Worm (Caenorhabditis elegans) whole organism, L2 larva: ENCODE measurements around the gene fbxc-17.
A peak's percentile ranks its signal among the peaks of the same experiment; 100 is the strongest.
"Not testable (repeated sequence)": the region's sequence is repeated elsewhere in the genome, so short reads cannot be mapped to it uniquely, and the experiment has no call there.

ENCODE experiments used
- C34F6.9 ChIP-seq: fragments of 150-350 bp; optimal IDR thresholded peaks from 2 replicates; lab custom pipeline; 2014; ENCODE audit warnings: missing biosample characterization, missing genetic modification characterization
- F13H6.1 ChIP-seq: sonication (generic microtip); optimal IDR thresholded peaks from 2 replicates; lab custom pipeline; 2016; ENCODE audit warnings: missing genetic modification characterization, missing compliant biosample characterization
- R02D3.7 ChIP-seq: fragments of 150-350 bp; optimal IDR thresholded peaks from 2 replicates; lab custom pipeline; 2014; ENCODE audit warnings: missing biosample characterization, missing genetic modification characterization
- ZK546.5 ChIP-seq: sonication (generic microtip); optimal IDR thresholded peaks from 2 replicates; lab custom pipeline; 2017; ENCODE audit warnings: missing biosample characterization, missing genetic modification characterization
- alr-1 ChIP-seq: fragments of 150-350 bp; optimal IDR thresholded peaks from 2 replicates; lab custom pipeline; 2014; ENCODE audit warnings: missing biosample characterization, missing genetic modification characterization
- ama-1 ChIP-seq: fragments of 150-350 bp; optimal IDR thresholded peaks from 2 replicates; lab custom pipeline; 2018; ENCODE audit warnings: inconsistent platforms
- blmp-1 ChIP-seq: sonication (generic microtip); optimal IDR thresholded peaks from 2 replicates; lab custom pipeline; 2017; ENCODE audit warnings: missing genetic modification characterization, mild to moderate bottlenecking, missing compliant biosample characterization, antibody characterized with exemption, moderate library complexity; ENCODE audit not compliant: insufficient read depth
- ceh-82 ChIP-seq: fragments of 150-350 bp; optimal IDR thresholded peaks from 2 replicates; lab custom pipeline; 2014; ENCODE audit warnings: missing biosample characterization, missing genetic modification characterization
- crh-2 ChIP-seq: sonication (generic microtip); optimal IDR thresholded peaks from 2 replicates; lab custom pipeline; 2017; ENCODE audit warnings: missing biosample characterization, missing genetic modification characterization
- dmd-4 ChIP-seq: sonication (generic microtip); optimal IDR thresholded peaks from 2 replicates; lab custom pipeline; 2017; ENCODE audit warnings: missing biosample characterization, missing genetic modification characterization
- egl-27 ChIP-seq: sonication (generic microtip); optimal IDR thresholded peaks from 3 replicates; lab custom pipeline; 2017; ENCODE audit warnings: missing biosample characterization, missing genetic modification reagents, missing genetic modification characterization
- elt-1 ChIP-seq: fragments of 150-350 bp; optimal IDR thresholded peaks from 2 replicates; lab custom pipeline; 2014; ENCODE audit warnings: missing biosample characterization, missing genetic modification characterization
- elt-3 ChIP-seq: sonication (generic microtip); optimal IDR thresholded peaks from 2 replicates; lab custom pipeline; 2017; ENCODE audit warnings: missing biosample characterization, missing genetic modification characterization
- fos-1 ChIP-seq: fragments of 150-350 bp; optimal IDR thresholded peaks from 2 replicates; lab custom pipeline; 2014; ENCODE audit warnings: missing biosample characterization, missing genetic modification characterization
- lin-13 ChIP-seq: fragments of 150-350 bp; optimal IDR thresholded peaks from 2 replicates; lab custom pipeline; 2014; ENCODE audit warnings: missing biosample characterization, missing genetic modification reagents, missing genetic modification characterization
- lsy-2 ChIP-seq, 2 experiments: fragments of 150-350 bp in 1 of 2; sonication (generic microtip) in 1 of 2; optimal IDR thresholded peaks; 2 replicates each; lab custom pipeline; 2014 to 2017; ENCODE audit warnings: missing biosample characterization in 2 of 2, missing genetic modification characterization in 2 of 2
- mab-5 ChIP-seq: fragments of 150-350 bp; optimal IDR thresholded peaks from 2 replicates; lab custom pipeline; 2014; ENCODE audit warnings: missing biosample characterization, missing genetic modification characterization
- mdl-1 ChIP-seq, 2 experiments: fragments of 150-350 bp in 1 of 2; sonication (generic microtip) in 1 of 2; optimal IDR thresholded peaks; 2 replicates each; lab custom pipeline; 2017; ENCODE audit warnings: missing biosample characterization in 2 of 2, missing genetic modification characterization in 2 of 2
- nhr-10 ChIP-seq: sonication (generic microtip); optimal IDR thresholded peaks from 2 replicates; lab custom pipeline; 2017; ENCODE audit warnings: missing biosample characterization, missing genetic modification characterization
- nhr-11 ChIP-seq: fragments of 150-350 bp; optimal IDR thresholded peaks from 2 replicates; lab custom pipeline; 2014; ENCODE audit warnings: missing biosample characterization, missing genetic modification characterization
- nhr-129 ChIP-seq: fragments of 150-350 bp; optimal IDR thresholded peaks from 2 replicates; lab custom pipeline; 2014; ENCODE audit warnings: missing biosample characterization, missing genetic modification characterization
- nhr-21 ChIP-seq: fragments of 150-350 bp; optimal IDR thresholded peaks from 2 replicates; lab custom pipeline; 2014; ENCODE audit warnings: missing biosample characterization, missing genetic modification characterization
- nhr-23 ChIP-seq: fragments of 150-350 bp; optimal IDR thresholded peaks from 2 replicates; lab custom pipeline; 2014; ENCODE audit warnings: missing biosample characterization, missing genetic modification reagents, missing genetic modification characterization
- nhr-237 ChIP-seq: fragments of 150-350 bp; optimal IDR thresholded peaks from 2 replicates; lab custom pipeline; 2014; ENCODE audit warnings: missing biosample characterization, missing genetic modification characterization
- nhr-6 ChIP-seq: fragments of 150-350 bp; optimal IDR thresholded peaks from 2 replicates; lab custom pipeline; 2014; ENCODE audit warnings: missing biosample characterization, missing genetic modification characterization
- nhr-77 ChIP-seq: fragments of 150-350 bp; optimal IDR thresholded peaks from 2 replicates; lab custom pipeline; 2014; ENCODE audit warnings: missing biosample characterization, missing genetic modification characterization
- peb-1 ChIP-seq: fragments of 150-350 bp; optimal IDR thresholded peaks from 2 replicates; lab custom pipeline; 2014; ENCODE audit warnings: missing biosample characterization, missing genetic modification characterization
- sem-4 ChIP-seq: fragments of 150-350 bp; optimal IDR thresholded peaks from 2 replicates; lab custom pipeline; 2014; ENCODE audit warnings: missing biosample characterization, missing genetic modification reagents, missing genetic modification characterization
- skn-1 ChIP-seq: sonication (generic microtip); optimal IDR thresholded peaks from 2 replicates; lab custom pipeline; 2017; ENCODE audit warnings: missing biosample characterization, missing genetic modification characterization
- sma-3 ChIP-seq: sonication (generic microtip); optimal IDR thresholded peaks from 2 replicates; lab custom pipeline; 2016; ENCODE audit warnings: missing genetic modification reagents, missing genetic modification characterization, missing compliant biosample characterization
- sma-9 ChIP-seq, 2 experiments: fragments of 150-350 bp in 1 of 2; sonication (generic microtip) in 1 of 2; optimal IDR thresholded peaks; 2 replicates each; lab custom pipeline; 2014 to 2016; ENCODE audit warnings: missing genetic modification characterization in 2 of 2, mild to moderate bottlenecking in 1 of 2, missing biosample characterization in 1 of 2, missing compliant biosample characterization in 1 of 2, missing genetic modification reagents in 1 of 2, moderate library complexity in 1 of 2
- unc-39 ChIP-seq: fragments of 150-350 bp; optimal IDR thresholded peaks from 2 replicates; lab custom pipeline; 2014; ENCODE audit warnings: missing biosample characterization, missing genetic modification characterization
- unc-55 ChIP-seq: fragments of 150-350 bp; sonication (generic microtip); optimal IDR thresholded peaks from 3 replicates; lab custom pipeline; 2014; ENCODE audit warnings: missing biosample characterization, missing genetic modification reagents, missing genetic modification characterization
- unc-62 ChIP-seq: fragments of 150-350 bp; optimal IDR thresholded peaks from 2 replicates; lab custom pipeline; 2014; ENCODE audit warnings: missing biosample characterization, missing genetic modification reagents, missing genetic modification characterization
- ztf-4 ChIP-seq: fragments of 150-350 bp; optimal IDR thresholded peaks from 2 replicates; lab custom pipeline; 2014; ENCODE audit warnings: missing biosample characterization, missing genetic modification characterization

Gene fbxc-17

ce11 chrII:960218-960617 lies 18.8 kb downstream of the fbxc-17 start, which contains the start of the genes C32B5.18 and C32B5.7:
Gene C32B5.18, plus strand, starts transcription at chrII:960518.
Gene C32B5.7, plus strand, starts transcription at chrII:960528.
- TF ChIP-seq F13H6.1 (tag; lab: Kevin White, UChicago) (no peak), egl-27 (no peak), sem-4 (no peak), unc-39 (tag; lab: Kevin White, UChicago) (no peak), nhr-10 (no peak), lsy-2 (tag; optimal IDR thresholded peaks at IDR 0.05; lab: Kevin White, UChicago) (no peak), nhr-237 (no peak), dmd-4 (no peak), unc-62 (GFP tag; lab: Kevin White, UChicago) (no peak), C34F6.9 (tag; lab: Kevin White, UChicago) (no peak), nhr-6 (no peak), mdl-1 (tag; optimal IDR thresholded peaks at IDR 0.05; lab: Kevin White, UChicago) (no peak)

ce11 chrII:958618-959017 lies 20.4 kb downstream of the fbxc-17 start, which contains the start of gene sdz-4:
Gene sdz-4, plus strand, starts transcription at chrII:958918.
- TF ChIP-seq nhr-23 (no peak), crh-2 (tag; lab: Kevin White, UChicago) (no peak), ZK546.5 (tag; lab: Kevin White, UChicago) (no peak), nhr-129 (no peak), sma-3 (GFP tag; lab: Kevin White, UChicago) (no peak), nhr-237 (no peak), fos-1 (tag; lab: Kevin White, UChicago) (no peak), nhr-77 (tag; lab: Kevin White, UChicago) (no peak), dmd-4 (no peak), ztf-4 (tag; lab: Kevin White, UChicago) (no peak), ama-1 (no peak), elt-1 (tag; lab: Kevin White, UChicago) (no peak), peb-1 (tag; lab: Kevin White, UChicago) (no peak), blmp-1 (tag; lab: Kevin White, UChicago) (no peak), skn-1 (tag; lab: Kevin White, UChicago) (no peak), egl-27 (no peak)

- not testable (repeated sequence) for TF ChIP-seq nhr-237; nhr-77 (tag; lab: Kevin White, UChicago); elt-1 (tag; lab: Kevin White, UChicago)
Measured at ce11 chrII:954626-955025, 24.4 kb downstream of the fbxc-17 start, which contains the start of gene fbxc-7. Gene fbxc-7, plus strand, starts transcription at chrII:954926.

- no peak for TF ChIP-seq egl-27
- no peak for TF ChIP-seq nhr-237
- no peak for TF ChIP-seq lsy-2 (tag; optimal IDR thresholded peaks at IDR 0.05; lab: Kevin White, UChicago)
- no peak for TF ChIP-seq nhr-21
- no peak for TF ChIP-seq sma-3 (GFP tag; lab: Kevin White, UChicago)
- no peak for TF ChIP-seq crh-2 (tag; lab: Kevin White, UChicago)
- TF ChIP-seq lin-13 (GFP tag; lab: Kevin White, UChicago) = no peak
- no peak for TF ChIP-seq sem-4
- no peak for TF ChIP-seq elt-3 (tag; lab: Kevin White, UChicago)
- no peak for TF ChIP-seq mab-5 (tag; lab: Kevin White, UChicago)
- TF ChIP-seq alr-1 = no peak
- TF ChIP-seq C34F6.9 (tag; lab: Kevin White, UChicago) = no peak
- no peak for TF ChIP-seq nhr-11 (tag; lab: Kevin White, UChicago)
- TF ChIP-seq blmp-1 (tag; lab: Kevin White, UChicago) = no peak
- no peak for TF ChIP-seq nhr-77 (tag; lab: Kevin White, UChicago)
- TF ChIP-seq ceh-82 (tag; lab: Kevin White, UChicago) = no peak
- no peak for TF ChIP-seq dmd-4
Measured at ce11 chrII:953052-953451, 26.0 kb downstream of the fbxc-17 start.

ce11 chrII:950374-950773 lies 28.7 kb downstream of the fbxc-17 start:
- no peak for TF ChIP-seq unc-39 (tag; lab: Kevin White, UChicago)
- TF ChIP-seq R02D3.7 (tag; lab: Kevin White, UChicago) = no peak
- TF ChIP-seq unc-55 (GFP tag; lab: Kevin White, UChicago) = peak; percentile 33
- peak; percentile 34 for TF ChIP-seq C34F6.9 (tag; lab: Kevin White, UChicago)
- TF ChIP-seq sma-9 (GFP tag; optimal IDR thresholded peaks at IDR 0.05; lab: Kevin White, UChicago) = peak; percentile 54
- TF ChIP-seq sma-9 (tag; optimal IDR thresholded peaks at IDR 0.05; lab: Kevin White, UChicago) = no peak
- TF ChIP-seq dmd-4 = no peak
- TF ChIP-seq, all 48 proteins: peak for 3
